Worm (Caenorhabditis elegans): Measurements from ENCODE around the gene elli-1.

elli-1 gene

ce11 chrIV:8782172-8782571 lies 27.5 kb upstream of the elli-1 start:
- no peak for TF ChIP-seq ztf-23 (GFP tag; IDR thresholded peaks at IDR 0.05)
- peak; percentile 93 for TF ChIP-seq cog-1 (tag; optimal IDR thresholded peaks at IDR 0.05)
- TF ChIP-seq T22C8.4 (GFP tag; IDR thresholded peaks at IDR 0.05), result no peak
- no peak for TF ChIP-seq klf-2 (GFP tag; conservative IDR thresholded peaks at IDR 0.05)
- no peak for TF ChIP-seq med-1 (GFP tag; optimal IDR thresholded peaks at IDR 0.05; ENCODE audit: insufficient read depth)
- TF ChIP-seq tab-1 (GFP tag; IDR thresholded peaks at IDR 0.05), result 0 out of 2 replicates have a peak, but pooled peaks have one; percentile 51
- TF ChIP-seq ztf-29 (GFP tag; IDR thresholded peaks at IDR 0.05), result peak; percentile 92
- TF ChIP-seq flt-1 (GFP tag; IDR thresholded peaks at IDR 0.05), result peak; percentile 73
- TF ChIP-seq ref-1 (GFP tag; conservative IDR thresholded peaks at IDR 0.05), result no peak

ce11 chrIV:8778045-8778444 lies 23.4 kb upstream of the elli-1 start, which contains the start of gene C33D9.6:
C33D9.6 (minus strand) TSS chrIV:8778145.
- TF ChIP-seq flt-1 (GFP tag; IDR thresholded peaks at IDR 0.05) (no peak), med-1 (GFP tag; optimal IDR thresholded peaks at IDR 0.05; ENCODE audit: insufficient read depth) (no peak), tab-1 (GFP tag; IDR thresholded peaks at IDR 0.05) (no peak), klf-2 (GFP tag; conservative IDR thresholded peaks at IDR 0.05) (no peak), cog-1 (tag; optimal IDR thresholded peaks at IDR 0.05) (no peak), ztf-29 (GFP tag; IDR thresholded peaks at IDR 0.05) (no peak), T22C8.4 (GFP tag; IDR thresholded peaks at IDR 0.05) (no peak)

- TF ChIP-seq klf-2 (GFP tag; conservative IDR thresholded peaks at IDR 0.05), result no peak
- TF ChIP-seq ref-1 (GFP tag; conservative IDR thresholded peaks at IDR 0.05), result no peak
- no peak for TF ChIP-seq med-1 (GFP tag; optimal IDR thresholded peaks at IDR 0.05; ENCODE audit: insufficient read depth)
Observed at ce11 chrIV:8772800-8773256, 18.2 kb upstream of the elli-1 start, which contains the start of gene F20C5.6. F20C5.6 (minus strand) TSS chrIV:8773206.

- TF ChIP-seq ztf-23 (GFP tag; IDR thresholded peaks at IDR 0.05) (no peak), med-1 (GFP tag; optimal IDR thresholded peaks at IDR 0.05; ENCODE audit: insufficient read depth) (no peak), ref-1 (GFP tag; conservative IDR thresholded peaks at IDR 0.05) (no peak), ztf-29 (GFP tag; IDR thresholded peaks at IDR 0.05) (no peak), klf-2 (GFP tag; conservative IDR thresholded peaks at IDR 0.05) (no peak)
Observed at ce11 chrIV:8769539-8769938, 14.9 kb upstream of the elli-1 start, which contains the start of gene F20C5.5. F20C5.5 (minus strand) TSS chrIV:8769639.

- TF ChIP-seq cog-1 (tag; optimal IDR thresholded peaks at IDR 0.05) (no peak), tab-1 (GFP tag; IDR thresholded peaks at IDR 0.05) (no peak), med-1 (GFP tag; optimal IDR thresholded peaks at IDR 0.05; ENCODE audit: insufficient read depth) (no peak), flt-1 (GFP tag; IDR thresholded peaks at IDR 0.05) (no peak), ztf-23 (GFP tag; IDR thresholded peaks at IDR 0.05) (no peak)
Observed at ce11 chrIV:8764567-8764966, 9.9 kb upstream of the elli-1 start, which contains the start of gene cdc-50.B. cdc-50.B (plus strand) TSS chrIV:8764867.

ce11 chrIV:8762471-8762870 lies 7.8 kb upstream of the elli-1 start:
- peak; percentile 74 for TF ChIP-seq T22C8.4 (GFP tag; IDR thresholded peaks at IDR 0.05)
- no peak for TF ChIP-seq ztf-23 (GFP tag; IDR thresholded peaks at IDR 0.05)
- TF ChIP-seq cog-1 (tag; optimal IDR thresholded peaks at IDR 0.05), result peak; percentile 47
- no peak for TF ChIP-seq ztf-29 (GFP tag; IDR thresholded peaks at IDR 0.05)
- TF ChIP-seq tab-1 (GFP tag; IDR thresholded peaks at IDR 0.05), result no peak

- TF ChIP-seq flt-1 (GFP tag; IDR thresholded peaks at IDR 0.05), result no peak
- no peak for TF ChIP-seq ref-1 (GFP tag; conservative IDR thresholded peaks at IDR 0.05)
Observed at ce11 chrIV:8761896-8762295, 7.3 kb upstream of the elli-1 start, which contains the start of the genes F20C5.11 and klp-11. F20C5.11 (minus strand) TSS chrIV:8761996. klp-11 (minus strand) TSS chrIV:8762066.

ce11 chrIV:8758620-8759019 lies 4.0 kb upstream of the elli-1 start:
- TF ChIP-seq T22C8.4 (GFP tag; IDR thresholded peaks at IDR 0.05), result no peak
- no peak for TF ChIP-seq ztf-29 (GFP tag; IDR thresholded peaks at IDR 0.05)
- no peak for TF ChIP-seq ztf-23 (GFP tag; IDR thresholded peaks at IDR 0.05)
- TF ChIP-seq cog-1 (tag; optimal IDR thresholded peaks at IDR 0.05), result no peak
- TF ChIP-seq klf-2 (GFP tag; conservative IDR thresholded peaks at IDR 0.05), result no peak
- TF ChIP-seq flt-1 (GFP tag; IDR thresholded peaks at IDR 0.05), result no peak
- TF ChIP-seq med-1 (GFP tag; optimal IDR thresholded peaks at IDR 0.05; ENCODE audit: insufficient read depth), result no peak
- TF ChIP-seq tab-1 (GFP tag; IDR thresholded peaks at IDR 0.05), result no peak
- TF ChIP-seq ref-1 (GFP tag; conservative IDR thresholded peaks at IDR 0.05), result no peak

ce11 chrIV:8757729-8758128 lies 3.1 kb upstream of the elli-1 start:
- no peak for TF ChIP-seq cog-1 (tag; optimal IDR thresholded peaks at IDR 0.05)
- TF ChIP-seq med-1 (GFP tag; optimal IDR thresholded peaks at IDR 0.05; ENCODE audit: insufficient read depth), result no peak
- no peak for TF ChIP-seq ztf-29 (GFP tag; IDR thresholded peaks at IDR 0.05)
- TF ChIP-seq tab-1 (GFP tag; IDR thresholded peaks at IDR 0.05), result no peak
- no peak for TF ChIP-seq ref-1 (GFP tag; conservative IDR thresholded peaks at IDR 0.05)
- no peak for TF ChIP-seq T22C8.4 (GFP tag; IDR thresholded peaks at IDR 0.05)
- no peak for TF ChIP-seq ztf-23 (GFP tag; IDR thresholded peaks at IDR 0.05)
- no peak for TF ChIP-seq klf-2 (GFP tag; conservative IDR thresholded peaks at IDR 0.05)
- TF ChIP-seq flt-1 (GFP tag; IDR thresholded peaks at IDR 0.05), result no peak

ce11 chrIV:8754146-8754545 lies 481 bp downstream of the elli-1 start:
- TF ChIP-seq ztf-29 (GFP tag; IDR thresholded peaks at IDR 0.05) (no peak), med-1 (GFP tag; optimal IDR thresholded peaks at IDR 0.05; ENCODE audit: insufficient read depth) (no peak), T22C8.4 (GFP tag; IDR thresholded peaks at IDR 0.05) (no peak), ztf-23 (GFP tag; IDR thresholded peaks at IDR 0.05) (no peak), flt-1 (GFP tag; IDR thresholded peaks at IDR 0.05) (no peak), klf-2 (GFP tag; conservative IDR thresholded peaks at IDR 0.05) (no peak), cog-1 (tag; optimal IDR thresholded peaks at IDR 0.05) (no peak), ref-1 (GFP tag; conservative IDR thresholded peaks at IDR 0.05) (no peak), tab-1 (GFP tag; IDR thresholded peaks at IDR 0.05) (no peak)
